Fruit fly (Drosophila melanogaster) whole organism, wandering third instar larva: Measurements from ENCODE around the gene Cpr11A.

Experiments
- Abd-B ChIP-seq: fragments of >200 bp; optimal IDR thresholded peaks from 2 replicates; lab custom pipeline; 2017; ENCODE audit warnings: missing biosample characterization, missing genetic modification characterization
- CG32264 ChIP-seq: fragments of 200-800 bp; sonication (Bioruptor generic); optimal IDR thresholded peaks from 2 replicates; lab custom pipeline; 2016; ENCODE audit warnings: missing biosample characterization, missing genetic modification characterization
- CG9705 ChIP-seq: fragments of 200-800 bp; sonication (Bioruptor generic); optimal IDR thresholded peaks from 2 replicates; lab custom pipeline; 2018; ENCODE audit warnings: missing biosample characterization, mild to moderate bottlenecking, missing genetic modification characterization
- CrebA ChIP-seq: fragments of 200-800 bp; sonication (Bioruptor generic); optimal IDR thresholded peaks from 2 replicates; lab custom pipeline; 2016; ENCODE audit warnings: missing biosample characterization, mild to moderate bottlenecking, missing genetic modification characterization, borderline replicate concordance
- Dfd ChIP-seq: fragments of >200 bp; optimal IDR thresholded peaks from 2 replicates; lab custom pipeline; 2017; ENCODE audit warnings: missing biosample characterization, missing genetic modification characterization
- Dif ChIP-seq: fragments of 200-275, 200-300 bp; sonication (Bioruptor generic); optimal IDR thresholded peaks from 2 replicates; lab custom pipeline; 2018; ENCODE audit warnings: missing biosample characterization, missing genetic modification characterization; ENCODE audit not compliant: partially characterized antibody
- GATAd ChIP-seq: sonication (Bioruptor generic); optimal IDR thresholded peaks from 2 replicates; lab custom pipeline; 2016; ENCODE audit warnings: missing biosample characterization, missing genetic modification characterization
- HLH106 ChIP-seq: fragments of 200-800 bp; optimal IDR thresholded peaks from 3 replicates; lab custom pipeline; 2019; ENCODE audit warnings: missing biosample characterization, mild to moderate bottlenecking, missing genetic modification characterization, moderate library complexity
- Hr78 ChIP-seq: fragments of >200 bp; optimal IDR thresholded peaks from 2 replicates; lab custom pipeline; 2017; ENCODE audit warnings: missing biosample characterization, missing genetic modification characterization
- Hr83 ChIP-seq: fragments of 200-300 bp; sonication (Bioruptor generic); optimal IDR thresholded peaks from 2 replicates; lab custom pipeline; 2016; ENCODE audit warnings: missing biosample characterization, mild to moderate bottlenecking, missing genetic modification characterization, moderate library complexity; ENCODE audit not compliant: poor library complexity, severe bottlenecking
- Jra ChIP-seq: sonication (Bioruptor generic); optimal IDR thresholded peaks from 2 replicates; lab custom pipeline; 2016; ENCODE audit warnings: missing biosample characterization, missing genetic modification characterization
- Mio ChIP-seq: sonication (Bioruptor generic); optimal IDR thresholded peaks from 2 replicates; lab custom pipeline; 2016; ENCODE audit warnings: missing biosample characterization, missing genetic modification characterization
- Myc ChIP-seq: fragments of >200 bp; optimal IDR thresholded peaks from 2 replicates; lab custom pipeline; 2017
- N ChIP-seq: fragments of >200 bp; optimal IDR thresholded peaks from 2 replicates; lab custom pipeline; 2018; ENCODE audit warnings: missing biosample characterization, missing external identifiers, missing genetic modification characterization
- OdsH ChIP-seq: fragments of 200-800 bp; sonication (Bioruptor generic); optimal IDR thresholded peaks from 2 replicates; lab custom pipeline; 2016; ENCODE audit warnings: missing biosample characterization, mild to moderate bottlenecking, missing genetic modification characterization
- Rel ChIP-seq, 2 experiments: fragments of 200-800 bp; sonication (Bioruptor generic) in 1 of 2; optimal IDR thresholded peaks; 2 replicates in 1 of 2; 3 replicates in 1 of 2; lab custom pipeline; 2016 to 2019; ENCODE audit warnings: mild to moderate bottlenecking in 2 of 2, missing biosample characterization in 2 of 2, missing genetic modification characterization in 2 of 2, moderate library complexity in 1 of 2
- Sp1 ChIP-seq: fragments of 200-800 bp; sonication (Bioruptor generic); optimal IDR thresholded peaks from 3 replicates; lab custom pipeline; 2019; ENCODE audit warnings: missing biosample characterization, mild to moderate bottlenecking, missing genetic modification characterization, moderate library complexity
- Vsx2 ChIP-seq: fragments of 200-300, 225-300 bp; sonication (Bioruptor generic); optimal IDR thresholded peaks from 2 replicates; lab custom pipeline; 2018; ENCODE audit warnings: missing biosample characterization, missing genetic modification characterization; ENCODE audit not compliant: partially characterized antibody
- br ChIP-seq: fragments of 200-800 bp; sonication (Bioruptor generic); optimal IDR thresholded peaks from 2 replicates; lab custom pipeline; 2016; ENCODE audit warnings: missing biosample characterization, missing genetic modification characterization
- brk ChIP-seq: fragments of 200-800 bp; sonication (Bioruptor generic); optimal IDR thresholded peaks from 2 replicates; lab custom pipeline; 2016; ENCODE audit warnings: missing biosample characterization, mild to moderate bottlenecking, missing genetic modification characterization
- dl ChIP-seq, 2 experiments: fragments of 175-275, 200-275 bp in 1 of 2; fragments of 200-275 bp in 1 of 2; sonication (Bioruptor generic); optimal IDR thresholded peaks; lab custom pipeline; 2018; ENCODE audit warnings: mild to moderate bottlenecking in 2 of 2, missing biosample characterization in 2 of 2, missing genetic modification characterization in 2 of 2, moderate library complexity in 2 of 2; ENCODE audit not compliant: partially characterized antibody in 2 of 2, insufficient read depth in 1 of 2
- dmrt93B ChIP-seq: fragments of 200-800 bp; sonication (Bioruptor generic); optimal IDR thresholded peaks from 2 replicates; lab custom pipeline; 2018; ENCODE audit warnings: missing biosample characterization, mild to moderate bottlenecking, missing genetic modification characterization
- dsf ChIP-seq: sonication (Bioruptor generic); optimal IDR thresholded peaks from 2 replicates; lab custom pipeline; 2016; ENCODE audit warnings: missing biosample characterization, missing genetic modification characterization, borderline replicate concordance
- ey ChIP-seq: fragments of 200-800 bp; sonication (Bioruptor generic); optimal IDR thresholded peaks from 2 replicates; lab custom pipeline; 2016; ENCODE audit warnings: missing biosample characterization, missing genetic modification characterization
- foxo ChIP-seq, 2 experiments: fragments of 200-800 bp; sonication (Bioruptor generic); optimal IDR thresholded peaks; 2 replicates in 1 of 2; 3 replicates in 1 of 2; lab custom pipeline; 2016 to 2017; ENCODE audit warnings: missing biosample characterization in 2 of 2, missing genetic modification characterization in 2 of 2
- fru ChIP-seq: fragments of 200-800 bp; sonication (Bioruptor generic); optimal IDR thresholded peaks from 3 replicates; lab custom pipeline; 2016; ENCODE audit warnings: missing biosample characterization, mild to moderate bottlenecking, missing genetic modification characterization
- h ChIP-seq: fragments of 200-800 bp; sonication (Bioruptor generic); optimal IDR thresholded peaks from 3 replicates; lab custom pipeline; 2016; ENCODE audit warnings: missing biosample characterization, mild to moderate bottlenecking, missing genetic modification characterization
- jim ChIP-seq: fragments of 175-275, 200-325 bp; sonication (Bioruptor generic); optimal IDR thresholded peaks from 2 replicates; lab custom pipeline; 2016; ENCODE audit warnings: missing biosample characterization, mild to moderate bottlenecking, missing genetic modification characterization
- lola ChIP-seq: fragments of >200 bp; optimal IDR thresholded peaks from 2 replicates; lab custom pipeline; 2017; ENCODE audit warnings: missing biosample characterization, missing genetic modification characterization
- pan ChIP-seq: fragments of >200 bp; optimal IDR thresholded peaks from 2 replicates; lab custom pipeline; 2017
- psq ChIP-seq: fragments of 200-800 bp; sonication (Bioruptor generic); optimal IDR thresholded peaks from 3 replicates; lab custom pipeline; 2017; ENCODE audit warnings: missing biosample characterization, mild to moderate bottlenecking, missing genetic modification characterization, moderate library complexity
- rgr ChIP-seq: fragments of 200-800 bp; sonication (Bioruptor generic); optimal IDR thresholded peaks from 3 replicates; lab custom pipeline; 2016; ENCODE audit warnings: missing biosample characterization, mild to moderate bottlenecking, missing genetic modification characterization
- sage ChIP-seq: fragments of 200-800 bp; sonication (Bioruptor generic); optimal IDR thresholded peaks from 2 replicates; lab custom pipeline; 2016; ENCODE audit warnings: missing biosample characterization, mild to moderate bottlenecking, missing genetic modification characterization
- sv ChIP-seq: fragments of 200-800 bp; sonication (Bioruptor generic); optimal IDR thresholded peaks from 3 replicates; lab custom pipeline; 2016; ENCODE audit warnings: missing biosample characterization, missing genetic modification characterization
- tai ChIP-seq: sonication (Bioruptor generic); optimal IDR thresholded peaks from 2 replicates; lab custom pipeline; 2016; ENCODE audit warnings: missing biosample characterization, missing genetic modification characterization
- usp ChIP-seq: fragments of >200 bp; optimal IDR thresholded peaks from 2 replicates; lab custom pipeline; 2017; ENCODE audit warnings: missing biosample characterization, missing genetic modification characterization
- woc ChIP-seq: sonication (Bioruptor generic); optimal IDR thresholded peaks from 2 replicates; lab custom pipeline; 2016; ENCODE audit warnings: missing biosample characterization, mild to moderate bottlenecking, missing genetic modification characterization

The Cpr11A gene

DNA sequence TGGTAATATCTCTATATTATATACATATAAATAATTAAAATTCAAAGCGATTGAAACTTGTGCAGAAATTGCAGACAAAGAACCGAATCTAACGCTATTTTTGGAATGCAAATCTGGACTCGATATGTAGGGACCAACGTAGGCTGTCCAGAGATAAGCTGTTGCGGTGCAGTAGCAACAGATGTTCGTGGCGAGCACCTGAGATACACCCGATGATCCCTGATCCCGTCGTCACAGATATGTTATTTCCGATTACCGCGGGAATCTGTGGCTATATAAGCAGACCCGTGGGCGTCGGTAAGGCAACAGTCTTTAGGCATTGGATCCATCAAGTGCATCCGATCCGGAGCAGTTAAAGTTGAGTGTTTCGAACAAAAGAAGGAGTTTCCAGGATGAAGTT lies 3.2 kb downstream of the Cpr11A start, which contains the start of gene Lsp1alpha:
TSS of gene Lsp1alpha (plus strand) at position 301 of the 400 bp plus-strand sequence.
- TF ChIP-seq Mio (GFP tag; lab: Kevin White, UChicago) (no peak), h (GFP tag; lab: Kevin White, UChicago) (no peak), usp (GFP tag; lab: Kevin White, UChicago) (no peak), CG32264 (no peak), CG9705 (GFP tag; lab: Kevin White, UChicago) (no peak)

DNA sequence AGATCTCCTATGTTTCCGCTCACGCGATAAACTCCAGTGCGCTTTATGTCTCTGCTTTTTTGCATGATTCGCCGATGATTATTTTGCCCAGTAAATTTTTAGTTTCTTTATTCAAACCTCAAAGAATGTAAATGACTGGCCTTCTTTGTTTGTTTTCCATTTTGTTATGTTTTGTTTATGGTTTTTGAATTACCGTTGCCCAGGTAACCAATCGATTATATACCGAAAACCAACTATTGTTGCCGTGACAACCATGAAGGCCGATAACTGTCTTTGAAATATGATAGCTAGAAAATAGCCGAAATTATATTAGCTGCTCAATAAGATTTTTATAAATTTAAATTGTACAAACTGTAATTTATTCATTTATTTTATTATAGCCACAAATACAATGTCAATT lies 9.7 kb downstream of the Cpr11A start, which contains the start of gene Mks1:
TSS of gene Mks1 (minus strand) at position 101 of the 400 bp plus-strand sequence.
- TF ChIP-seq Dfd (no peak), CG9705 (GFP tag; lab: Kevin White, UChicago) (no peak), Myc (lab: Kevin White, UChicago) (no peak), ey (no peak)

DNA sequence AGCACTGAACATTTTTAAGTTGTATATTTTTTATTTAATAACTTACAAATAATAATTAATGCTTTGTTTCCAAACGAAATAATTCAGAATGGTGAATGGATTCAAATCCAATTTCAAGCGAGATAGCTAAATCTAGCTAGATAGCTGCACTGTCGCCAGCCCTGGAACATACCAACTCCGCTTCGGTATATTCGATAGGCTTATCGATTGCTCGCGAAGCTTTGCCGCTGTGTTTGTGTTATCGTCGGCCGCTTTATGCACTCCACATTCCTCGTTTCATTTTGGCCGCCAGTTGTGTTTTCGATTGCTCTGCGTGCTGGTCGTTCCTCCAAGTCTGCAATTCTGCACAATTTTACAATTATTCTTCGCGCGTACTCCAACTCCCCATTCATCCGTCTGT lies 10.2 kb downstream of the Cpr11A start, which contains the start of gene mdu:
TSS of gene mdu (plus strand) at position 259 of the 400 bp plus-strand sequence.
- TF ChIP-seq HLH106 (tag; lab: Kevin White, UChicago): peak; percentile 45
- no peak for TF ChIP-seq fru
- peak; percentile 34 for TF ChIP-seq woc
- no peak for TF ChIP-seq Sp1
- TF ChIP-seq dmrt93B: peak; percentile 34
- peak in 1 of 2 experiments; percentile 19 for TF ChIP-seq foxo (GFP tag; optimal IDR thresholded peaks at IDR 0.05; lab: Kevin White, UChicago)
- no peak for TF ChIP-seq h (GFP tag; lab: Kevin White, UChicago)
- peak; percentile 68 for TF ChIP-seq psq (GFP tag; lab: Kevin White, UChicago)
- peak; percentile 73 for TF ChIP-seq Myc (lab: Kevin White, UChicago)
- TF ChIP-seq, all 38 proteins: peak for 6

DNA sequence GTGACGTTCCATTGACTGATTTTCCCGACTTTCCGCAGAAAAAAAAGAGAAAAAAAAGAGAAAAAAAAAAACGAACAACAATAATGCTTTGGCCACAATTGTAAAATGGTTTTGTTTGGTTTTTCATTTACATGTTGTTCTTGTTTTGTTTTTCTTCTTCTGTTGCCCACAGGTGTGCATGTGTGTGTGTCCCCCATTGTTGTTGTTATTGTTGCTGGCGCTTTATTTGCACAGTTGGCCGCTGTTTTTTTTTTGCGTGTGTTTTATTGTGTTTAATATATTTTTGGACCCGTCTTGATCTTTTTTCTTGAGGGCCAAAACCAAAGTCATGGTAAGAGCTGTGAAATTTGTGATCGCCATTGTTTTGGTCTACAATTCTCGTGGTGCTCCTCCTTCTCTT lies 11.3 kb downstream of the Cpr11A start:
- no peak for TF ChIP-seq dl (GFP tag; optimal IDR thresholded peaks at IDR 0.05; lab: Kevin White, UChicago; ENCODE audit: insufficient read depth in 1 of 2, partially characterized antibody in 2 of 2)
- TF ChIP-seq ey: no peak
- TF ChIP-seq Dfd: no peak
- no peak for TF ChIP-seq pan (lab: Kevin White, UChicago)
- no peak for TF ChIP-seq Rel (GFP tag; optimal IDR thresholded peaks at IDR 0.05; lab: Kevin White, UChicago)
- TF ChIP-seq Rel (tag; optimal IDR thresholded peaks at IDR 0.05; lab: Kevin White, UChicago): no peak
- TF ChIP-seq OdsH (GFP tag; lab: Kevin White, UChicago): no peak
- TF ChIP-seq sage (GFP tag; lab: Kevin White, UChicago): no peak
- TF ChIP-seq brk: no peak
- TF ChIP-seq usp (GFP tag; lab: Kevin White, UChicago): no peak
- TF ChIP-seq Dif: no peak
- no peak for TF ChIP-seq tai (GFP tag; lab: Kevin White, UChicago)
- no peak for TF ChIP-seq Hr78
- no peak for TF ChIP-seq sv (GFP tag; lab: Kevin White, UChicago)
- no peak for TF ChIP-seq rgr (GFP tag; lab: Kevin White, UChicago)
- TF ChIP-seq CG32264: no peak
- no peak for TF ChIP-seq br (GFP tag; lab: Kevin White, UChicago)
- no peak for TF ChIP-seq HLH106 (tag; lab: Kevin White, UChicago)

DNA sequence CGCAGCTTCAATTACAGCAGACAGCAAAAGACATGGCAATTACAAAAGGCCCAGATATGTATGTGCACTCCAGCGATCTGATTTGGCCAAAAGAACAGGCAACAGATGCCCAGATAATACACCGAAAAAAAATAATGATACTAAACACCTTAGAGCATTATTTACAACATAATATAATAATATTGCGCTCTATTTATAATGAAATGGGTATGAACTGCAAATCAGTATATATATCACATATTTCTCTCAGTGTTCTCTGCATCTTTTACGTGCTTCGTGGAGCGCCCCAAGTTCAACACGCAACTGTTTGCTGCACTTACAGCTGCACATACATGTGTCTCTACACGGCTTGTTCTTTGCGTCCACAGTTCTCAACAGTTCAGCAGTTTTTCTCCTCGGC lies 20.8 kb downstream of the Cpr11A start:
- no peak for TF ChIP-seq sage (GFP tag; lab: Kevin White, UChicago)
- TF ChIP-seq tai (GFP tag; lab: Kevin White, UChicago): no peak
- TF ChIP-seq lola (GFP tag; lab: Kevin White, UChicago): no peak
- no peak for TF ChIP-seq dl (GFP tag; optimal IDR thresholded peaks at IDR 0.05; lab: Kevin White, UChicago; ENCODE audit: insufficient read depth in 1 of 2, partially characterized antibody in 2 of 2)
- no peak for TF ChIP-seq CrebA (GFP tag; lab: Kevin White, UChicago)
- TF ChIP-seq dmrt93B: no peak
- TF ChIP-seq Hr78: no peak
- TF ChIP-seq woc: no peak
- no peak for TF ChIP-seq CG9705 (GFP tag; lab: Kevin White, UChicago)
- TF ChIP-seq fru: peak; percentile 73
- peak; percentile 37 for TF ChIP-seq psq (GFP tag; lab: Kevin White, UChicago)
- TF ChIP-seq Dif: no peak
- no peak for TF ChIP-seq pan (lab: Kevin White, UChicago)
- no peak for TF ChIP-seq jim (GFP tag; lab: Kevin White, UChicago)
- TF ChIP-seq Mio (GFP tag; lab: Kevin White, UChicago): no peak
- peak in 1 of 2 experiments; percentile 77 for TF ChIP-seq foxo (GFP tag; optimal IDR thresholded peaks at IDR 0.05; lab: Kevin White, UChicago)
- no peak for TF ChIP-seq GATAd (GFP tag; lab: Kevin White, UChicago)
- no peak for TF ChIP-seq OdsH (GFP tag; lab: Kevin White, UChicago)
- TF ChIP-seq Rel (GFP tag; optimal IDR thresholded peaks at IDR 0.05; lab: Kevin White, UChicago): no peak
- TF ChIP-seq Rel (tag; optimal IDR thresholded peaks at IDR 0.05; lab: Kevin White, UChicago): no peak
- no peak for TF ChIP-seq Vsx2 (GFP tag; lab: Kevin White, UChicago)
- TF ChIP-seq dsf (GFP tag; lab: Kevin White, UChicago): no peak
- no peak for TF ChIP-seq Hr83 (GFP tag; lab: Kevin White, UChicago)
- no peak for TF ChIP-seq ey
- TF ChIP-seq usp (GFP tag; lab: Kevin White, UChicago): no peak
- TF ChIP-seq Sp1: peak; percentile 70
- TF ChIP-seq rgr (GFP tag; lab: Kevin White, UChicago): peak; percentile 44
- no peak for TF ChIP-seq Myc (lab: Kevin White, UChicago)
- no peak for TF ChIP-seq Abd-B (GFP tag; lab: Kevin White, UChicago)
- TF ChIP-seq Jra: no peak
- TF ChIP-seq brk: no peak
- peak; percentile 75 for TF ChIP-seq HLH106 (tag; lab: Kevin White, UChicago)
- peak; percentile 33 for TF ChIP-seq h (GFP tag; lab: Kevin White, UChicago)
- TF ChIP-seq br (GFP tag; lab: Kevin White, UChicago): peak; percentile 3
- no peak for TF ChIP-seq sv (GFP tag; lab: Kevin White, UChicago)
- no peak for TF ChIP-seq N (GFP tag; lab: Kevin White, UChicago)
